Fruit fly (Drosophila melanogaster) whole organism, adult: ENCODE results near the gene Obp83a.

Experiments
- CG11617 ChIP-seq: fragments of 200-800 bp; sonication (Bioruptor generic); optimal IDR thresholded peaks from 2 replicates; lab custom pipeline; 2017; ENCODE audit warnings: mild to moderate bottlenecking, missing biosample characterization, missing genetic modification reagents, missing genetic modification characterization
- CG12768 ChIP-seq: fragments of 200-800 bp; sonication (Bioruptor generic); optimal IDR thresholded peaks from 2 replicates; lab custom pipeline; 2017; ENCODE audit warnings: missing biosample characterization, missing genetic modification characterization, mild to moderate bottlenecking, moderate library complexity, missing genetic modification reagents
- CG14711 ChIP-seq: fragments of 200-800 bp; sonication (Bioruptor generic); optimal IDR thresholded peaks from 2 replicates; lab custom pipeline; 2018; ENCODE audit warnings: missing biosample characterization, mild to moderate bottlenecking, missing genetic modification characterization, moderate library complexity
- CG5204 ChIP-seq: fragments of 200-800 bp; sonication (Bioruptor generic); optimal IDR thresholded peaks from 2 replicates; lab custom pipeline; 2016; ENCODE audit warnings: missing biosample characterization, missing genetic modification characterization
- Clk ChIP-seq: fragments of 200-800 bp; sonication (Bioruptor generic); optimal IDR thresholded peaks from 2 replicates; lab custom pipeline; 2017; ENCODE audit warnings: missing biosample characterization, missing genetic modification characterization
- Hr96 ChIP-seq: fragments of 200-800 bp; sonication (Bioruptor generic); optimal IDR thresholded peaks from 2 replicates; lab custom pipeline; 2016; ENCODE audit warnings: missing biosample characterization, missing genetic modification characterization
- kay ChIP-seq: fragments of 200-800 bp; sonication (Bioruptor generic); peaks from one replicate; lab custom pipeline; 2016; ENCODE audit warnings: missing biosample characterization, missing genetic modification characterization, borderline replicate concordance
- ovo ChIP-seq: fragments of 200-800 bp; sonication (Bioruptor generic); optimal IDR thresholded peaks from 2 replicates; lab custom pipeline; 2016; ENCODE audit warnings: missing biosample characterization, missing genetic modification characterization
- pad ChIP-seq: fragments of 200-800 bp; sonication (Bioruptor generic); optimal IDR thresholded peaks from 3 replicates; lab custom pipeline; 2017; ENCODE audit warnings: missing biosample characterization, missing genetic modification characterization, mild to moderate bottlenecking, moderate library complexity, missing genetic modification reagents
- tj ChIP-seq: fragments of 200-800 bp; sonication (Bioruptor generic); optimal IDR thresholded peaks from 3 replicates; lab custom pipeline; 2017; ENCODE audit warnings: missing biosample characterization, mild to moderate bottlenecking, missing genetic modification characterization, moderate library complexity

DNA sequence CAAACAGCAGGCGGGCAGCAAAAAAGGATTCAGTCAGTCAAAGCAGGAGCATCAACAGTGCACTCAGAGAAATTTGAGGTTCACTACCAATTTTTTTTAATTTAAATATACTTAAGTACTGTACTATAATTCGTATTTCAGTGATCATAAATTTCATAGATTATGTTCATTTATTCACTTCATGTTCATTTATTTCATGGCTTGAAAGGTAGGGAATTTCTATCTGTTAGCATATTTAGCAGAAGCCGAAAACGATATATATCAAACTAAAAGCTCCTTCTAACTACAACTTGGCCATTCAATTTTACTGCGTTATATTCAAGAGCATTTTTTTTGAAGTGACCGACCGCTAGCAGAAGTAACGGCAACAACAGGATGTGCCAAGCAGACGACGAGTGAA, 18.8 kb upstream of the Obp83a start:
- no peak for TF ChIP-seq CG5204 (GFP tag; lab: Kevin White, UChicago)
- no peak for TF ChIP-seq CG11617 (GFP tag; lab: Kevin White, UChicago)
- TF ChIP-seq kay (GFP tag; lab: Kevin White, UChicago), result no peak
- TF ChIP-seq ovo (GFP tag; lab: Kevin White, UChicago), result no peak
- TF ChIP-seq Hr96 (GFP tag; lab: Kevin White, UChicago), result no peak
- TF ChIP-seq pad, result no peak
- TF ChIP-seq tj (GFP tag; lab: Kevin White, UChicago), result no peak
- TF ChIP-seq Clk (GFP tag; lab: Kevin White, UChicago), result no peak
- no peak for TF ChIP-seq CG14711 (tag; lab: Kevin White, UChicago)
- no peak for TF ChIP-seq CG12768
